Worm (Caenorhabditis elegans) whole organism, late embryonic: ENCODE results near the gene ZK856.14.

Source experiments
- C08G9.2 ChIP-seq: sonication (generic microtip); optimal IDR thresholded peaks from 2 replicates; lab custom pipeline; 2016; ENCODE audit warnings: mild to moderate bottlenecking, missing genetic modification characterization, moderate library complexity, missing compliant biosample characterization
- ceh-34 ChIP-seq: sonication (generic microtip); optimal IDR thresholded peaks from 2 replicates; lab custom pipeline; 2016; ENCODE audit warnings: mild to moderate bottlenecking, missing genetic modification characterization, missing compliant biosample characterization
- lin-11 ChIP-seq: fragments of 200-800 bp; sonication (Bioruptor generic); optimal IDR thresholded peaks from 2 replicates; lab custom pipeline; 2018; ENCODE audit warnings: mild to moderate bottlenecking, missing genetic modification characterization, missing compliant biosample characterization
- mec-3 ChIP-seq: sonication (generic microtip); optimal IDR thresholded peaks from 2 replicates; lab custom pipeline; 2016; ENCODE audit warnings: borderline replicate concordance, missing genetic modification characterization, missing compliant biosample characterization
- nfya-1 ChIP-seq: sonication (generic microtip); optimal IDR thresholded peaks from 2 replicates; lab custom pipeline; 2017; ENCODE audit warnings: missing genetic modification characterization, mild to moderate bottlenecking, missing compliant biosample characterization, antibody characterized with exemption, moderate library complexity
- nhr-11 ChIP-seq: fragments of 150-350 bp; optimal IDR thresholded peaks from 2 replicates; lab custom pipeline; 2014; ENCODE audit warnings: missing biosample characterization, missing genetic modification characterization
- pat-9 ChIP-seq: fragments of 200-800 bp; sonication (Bioruptor generic); optimal IDR thresholded peaks from 2 replicates; lab custom pipeline; 2018; ENCODE audit warnings: mild to moderate bottlenecking, missing genetic modification characterization, moderate library complexity, missing compliant biosample characterization

- TF ChIP-seq C08G9.2 (tag; lab: Kevin White, UChicago) (no peak), mec-3 (tag; lab: Kevin White, UChicago) (no peak), nfya-1 (tag; lab: Kevin White, UChicago) (peak; percentile 96), nhr-11 (tag; lab: Kevin White, UChicago) (no peak), pat-9 (tag; lab: Kevin White, UChicago) (no peak), lin-11 (no peak), ceh-34 (peak; percentile 24)
Measured at ce11 chrV:10174632-10175075, 42.2 kb upstream of the ZK856.14 start.
